Fruit fly (Drosophila melanogaster): ENCODE measurements around the gene mesh.

The mesh gene

DNA sequence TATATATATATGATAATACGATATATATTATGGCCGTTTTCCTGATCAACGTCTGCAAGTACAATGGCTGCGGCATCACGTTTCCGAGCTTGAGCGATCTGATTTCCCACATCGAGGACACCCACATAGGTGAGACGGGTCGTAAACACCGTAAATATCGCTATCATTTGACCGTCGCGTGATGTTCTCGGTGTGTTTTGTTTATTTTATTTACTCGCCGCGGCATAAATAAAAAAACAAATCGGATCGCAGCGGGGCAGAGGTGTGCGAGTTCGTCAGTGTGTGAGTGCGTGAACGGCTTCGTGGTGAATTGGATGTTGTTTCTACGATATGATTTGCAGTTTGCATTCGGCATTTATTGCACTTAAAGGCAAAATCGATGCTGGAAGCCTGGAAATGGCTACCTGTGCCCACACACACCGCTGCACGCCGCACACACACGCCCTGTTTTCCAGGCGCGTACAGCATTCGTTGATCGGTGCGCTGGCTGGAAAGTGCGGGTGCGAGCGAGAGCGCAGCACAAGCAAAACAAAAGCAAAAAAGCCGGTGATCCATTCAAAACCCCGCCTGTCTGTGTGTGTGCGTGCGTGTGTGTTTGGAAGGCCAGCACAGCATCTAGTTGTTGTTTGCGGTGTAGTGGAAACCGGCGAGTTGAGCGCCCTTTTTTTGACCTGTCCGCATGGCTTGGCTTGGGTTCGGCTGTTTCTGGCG, 25.9 kb upstream of the mesh start (continued):
- TF ChIP-seq unc-4 (GFP tag; IDR thresholded peaks at IDR 0.05; ENCODE audit: partially characterized antibody): no peak
- TF ChIP-seq sens (GFP tag): peak; percentile 77
- TF ChIP-seq Nf-YB (GFP tag; optimal IDR thresholded peaks at IDR 0.05): peak; percentile 32
- peak; percentile 95 for TF ChIP-seq cg (GFP tag; optimal IDR thresholded peaks at IDR 0.05)
- no peak for TF ChIP-seq CG4360 (GFP tag; IDR thresholded peaks at IDR 0.05)
- TF ChIP-seq cwo (GFP tag; optimal IDR thresholded peaks at IDR 0.05): peak; percentile 73
- TF ChIP-seq Fer1 (GFP tag; optimal IDR thresholded peaks at IDR 0.05): peak; percentile 31
- TF ChIP-seq gro (GFP tag; optimal IDR thresholded peaks at IDR 0.05): no peak
- TF ChIP-seq BtbVII (GFP tag; optimal IDR thresholded peaks at IDR 0.05): peak; percentile 8
- TF ChIP-seq Vsx1 (GFP tag; optimal IDR thresholded peaks at IDR 0.05): peak; percentile 14
- TF ChIP-seq CG8478 (optimal IDR thresholded peaks at IDR 0.05): peak; percentile 56
- TF ChIP-seq wek (GFP tag; optimal IDR thresholded peaks at IDR 0.05): peak; percentile 20
- peak; percentile 5 for TF ChIP-seq sug (tag; optimal IDR thresholded peaks at IDR 0.05)
- peak; percentile 88 for TF ChIP-seq CG12155 (GFP tag; optimal IDR thresholded peaks at IDR 0.05)
- no peak for TF ChIP-seq en (GFP tag; optimal IDR thresholded peaks at IDR 0.05)

DNA sequence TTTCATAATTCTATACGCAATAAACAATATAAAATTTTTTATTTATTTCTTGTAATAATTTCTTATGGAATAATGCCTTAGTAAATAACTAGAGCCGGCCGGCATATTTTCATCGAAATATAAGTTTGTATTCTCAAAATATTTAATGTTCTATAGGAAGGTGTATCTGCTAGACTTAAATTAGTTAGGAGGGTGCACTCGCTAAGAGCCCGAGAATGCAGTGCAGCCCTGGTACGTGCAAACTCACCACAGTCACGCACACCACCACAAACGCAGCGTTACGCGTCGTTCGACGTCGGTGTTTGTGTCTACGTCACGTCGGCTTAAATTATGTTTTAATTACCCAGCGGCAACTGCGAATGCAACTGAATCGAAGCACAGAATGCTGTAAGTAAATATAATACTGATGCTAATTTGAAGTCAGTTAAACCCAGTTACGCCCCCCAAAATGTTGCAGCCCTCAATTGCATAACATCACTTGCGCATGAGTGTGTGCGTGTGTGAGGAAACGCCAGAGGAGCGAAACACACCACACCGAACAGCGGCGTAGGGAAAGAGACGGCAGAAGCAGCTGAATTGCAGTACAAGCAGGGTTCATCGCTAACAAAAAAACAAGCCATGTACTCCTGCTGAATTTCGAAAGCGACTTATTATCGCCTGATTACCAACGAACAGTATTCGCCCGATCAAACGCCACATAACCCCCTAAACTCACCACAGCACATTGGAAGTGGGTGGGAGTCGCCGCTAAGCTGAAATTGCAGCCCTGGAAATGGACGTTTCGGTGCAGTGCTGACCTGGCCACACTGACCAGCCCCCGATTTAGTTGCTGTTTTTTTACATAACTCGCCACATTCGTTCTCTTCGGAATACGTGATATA, 25.1 kb upstream of the mesh start, which contains the start of gene CG12054:
CG12054 (plus strand) TSS at position 247 of the 881 bp plus-strand sequence.
- TF ChIP-seq Atf-2 (GFP tag; optimal IDR thresholded peaks at IDR 0.05) (no peak), CrebB (tag; optimal IDR thresholded peaks at IDR 0.05) (peak; percentile 42), CG1792 (GFP tag; optimal IDR thresholded peaks at IDR 0.05) (peak; percentile 14), NC2β (GFP tag; optimal IDR thresholded peaks at IDR 0.05) (no peak), D19A (tag; optimal IDR thresholded peaks at IDR 0.05) (no peak), Lhr (GFP tag; optimal IDR thresholded peaks at IDR 0.05) (peak; percentile 71), CG9437 (GFP tag; optimal IDR thresholded peaks at IDR 0.05) (peak; percentile 90), Side (GFP tag; optimal IDR thresholded peaks at IDR 0.05) (peak; percentile 5), pita (GFP tag; optimal IDR thresholded peaks at IDR 0.05) (peak; percentile 54), stwl (tag; optimal IDR thresholded peaks at IDR 0.05) (peak; percentile 25), CG12155 (GFP tag; optimal IDR thresholded peaks at IDR 0.05) (peak; percentile 48), sqz (GFP tag; optimal IDR thresholded peaks at IDR 0.05) (no peak), CG15601 (tag; optimal IDR thresholded peaks at IDR 0.05) (no peak), Mad (GFP tag; optimal IDR thresholded peaks at IDR 0.05) (peak; percentile 17), CG12391 (tag; optimal IDR thresholded peaks at IDR 0.05) (peak; percentile 3), YL-1 (GFP tag; optimal IDR thresholded peaks at IDR 0.05) (peak; percentile 99), pzg (GFP tag; optimal IDR thresholded peaks at IDR 0.05) (peak; percentile 91), CG12219 (GFP tag; optimal IDR thresholded peaks at IDR 0.05) (no peak), pho (GFP tag; optimal IDR thresholded peaks at IDR 0.05) (no peak), CG8478 (optimal IDR thresholded peaks at IDR 0.05) (peak; percentile 90), CG4730 (GFP tag; IDR thresholded peaks at IDR 0.05) (no peak), CG11504 (tag; optimal IDR thresholded peaks at IDR 0.05) (peak; percentile 23), eyg (GFP tag; optimal IDR thresholded peaks at IDR 0.05) (no peak), gfzf (GFP tag; optimal IDR thresholded peaks at IDR 0.05) (peak; percentile 91), CTCF (GFP tag; optimal IDR thresholded peaks at IDR 0.05) (peak; percentile 60), sd (tag; optimal IDR thresholded peaks at IDR 0.05) (peak; percentile 59), CG4424 (GFP tag; optimal IDR thresholded peaks at IDR 0.05) (no peak), CG15514 (GFP tag; optimal IDR thresholded peaks at IDR 0.05) (peak; percentile 59), CG7271 (tag; optimal IDR thresholded peaks at IDR 0.05) (no peak), ken (GFP tag; IDR thresholded peaks at IDR 0.05) (no peak), CG33557 (GFP tag; optimal IDR thresholded peaks at IDR 0.05) (peak; percentile 15), gsb-n (tag; optimal IDR thresholded peaks at IDR 0.05) (peak; percentile 0), CG1603 (tag; optimal IDR thresholded peaks at IDR 0.05) (peak; percentile 63), NFAT (GFP tag; IDR thresholded peaks at IDR 0.05) (no peak)
